Worm (Caenorhabditis elegans): ENCODE measurements around the gene nhr-211.

Gene nhr-211

DNA sequence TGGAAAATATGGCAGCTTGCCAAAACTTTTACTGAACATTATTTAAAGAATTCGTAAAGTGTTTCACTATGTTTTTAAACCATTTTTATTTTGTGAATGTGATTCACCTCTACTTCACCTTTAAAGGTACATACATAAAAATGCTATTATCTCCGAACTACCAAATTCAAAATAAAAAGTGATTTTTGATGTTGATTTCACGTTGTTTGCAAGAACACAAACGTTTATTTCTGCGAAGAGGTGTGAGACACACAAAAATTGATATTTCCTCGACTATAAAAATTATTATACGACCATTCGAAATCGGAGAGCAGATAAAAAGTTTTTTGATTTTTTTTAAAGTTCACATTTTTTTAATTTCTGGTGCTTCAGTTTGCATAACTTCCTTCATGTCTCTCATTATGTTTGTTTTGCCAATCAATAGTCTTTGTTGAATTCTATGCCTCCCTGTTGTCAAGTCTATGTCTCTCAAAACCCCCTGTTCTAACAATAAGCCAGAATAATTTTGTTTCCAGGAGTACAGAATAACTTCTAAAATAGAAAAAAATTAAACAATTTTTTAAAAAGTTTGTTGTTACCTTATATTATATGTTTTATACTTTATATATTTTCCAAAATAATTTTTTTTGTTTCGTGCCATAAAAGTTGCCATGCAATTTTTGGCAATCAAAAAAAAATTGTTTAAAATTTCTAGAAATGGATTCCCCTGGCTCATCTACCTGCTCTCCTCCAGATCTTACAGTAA, 35.9 kb upstream of the nhr-211 start, which contains the start of gene nhr-123:
TSS of gene nhr-123 (plus strand) at position 695 of the 745 bp plus-strand sequence.
- TF ChIP-seq flt-1 (GFP tag; IDR thresholded peaks at IDR 0.05), result no peak

DNA sequence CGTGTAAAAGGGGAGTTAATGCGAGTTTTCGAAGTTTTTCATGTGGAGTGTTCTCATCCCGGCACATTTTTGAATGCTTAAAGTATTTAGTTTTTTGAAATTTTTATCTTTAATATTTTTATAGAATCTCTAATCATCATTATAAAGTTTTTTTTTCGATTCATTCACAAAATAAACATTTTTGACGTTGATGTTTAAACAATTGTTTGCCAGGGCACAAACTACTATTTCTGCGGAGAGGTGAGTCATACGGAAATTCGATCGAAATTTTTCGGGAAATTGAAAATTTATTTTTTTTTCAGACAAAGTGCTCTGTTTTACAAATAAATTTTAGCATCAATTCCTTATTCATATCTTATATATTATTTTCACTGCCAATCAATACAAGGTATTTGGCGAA, 33.2 kb upstream of the nhr-211 start, which contains the start of gene nhr-98:
TSS of gene nhr-98 (plus strand) at position 301 of the 400 bp plus-strand sequence.
- TF ChIP-seq hnd-1 (tag; optimal IDR thresholded peaks at IDR 0.05) (no peak), F13C5.2 (tag; optimal IDR thresholded peaks at IDR 0.05) (no peak), ceh-13 (GFP tag; optimal IDR thresholded peaks at IDR 0.05) (no peak), tra-4 (tag; optimal IDR thresholded peaks at IDR 0.05) (no peak), sea-1 (GFP tag; conservative IDR thresholded peaks at IDR 0.05) (no peak), B0310.2 (tag; optimal IDR thresholded peaks at IDR 0.05) (no peak), flt-1 (GFP tag; IDR thresholded peaks at IDR 0.05) (no peak), aly-1 (tag; optimal IDR thresholded peaks at IDR 0.05) (no peak), tbx-11 (GFP tag; IDR thresholded peaks at IDR 0.05) (no peak), scrt-1 (GFP tag; IDR thresholded peaks at IDR 0.05) (no peak), tbx-37 (GFP tag; conservative IDR thresholded peaks at IDR 0.05) (no peak), hmbx-1 (tag; optimal IDR thresholded peaks at IDR 0.05) (no peak)

DNA sequence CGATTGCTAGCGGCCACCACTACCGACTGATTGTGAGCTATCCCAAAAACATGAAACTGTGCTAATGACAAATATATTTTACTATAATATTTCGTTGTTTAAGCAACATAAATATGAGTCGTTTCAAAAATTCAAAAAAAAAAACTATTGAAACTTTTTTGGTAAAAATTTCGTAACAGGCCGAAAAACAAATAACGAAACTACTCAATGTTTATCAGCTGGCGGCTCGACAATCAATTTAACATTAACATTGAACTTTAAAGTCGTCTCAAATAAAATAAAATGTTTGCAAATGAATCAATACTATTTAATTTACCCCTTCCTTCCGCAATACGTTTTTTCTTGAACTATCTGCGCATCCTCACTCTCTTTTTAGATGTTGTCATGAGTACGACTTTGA, 28.9 kb upstream of the nhr-211 start:
- no peak for TF ChIP-seq flt-1 (GFP tag; IDR thresholded peaks at IDR 0.05)
- TF ChIP-seq ets-7 (tag; optimal IDR thresholded peaks at IDR 0.05), result no peak
- TF ChIP-seq ceh-13 (GFP tag; optimal IDR thresholded peaks at IDR 0.05), result no peak
- TF ChIP-seq tra-4 (tag; optimal IDR thresholded peaks at IDR 0.05), result no peak
- no peak for TF ChIP-seq pes-1 (GFP tag; IDR thresholded peaks at IDR 0.05)
- no peak for TF ChIP-seq hnd-1 (tag; optimal IDR thresholded peaks at IDR 0.05)
- no peak for TF ChIP-seq aly-1 (tag; optimal IDR thresholded peaks at IDR 0.05)

DNA sequence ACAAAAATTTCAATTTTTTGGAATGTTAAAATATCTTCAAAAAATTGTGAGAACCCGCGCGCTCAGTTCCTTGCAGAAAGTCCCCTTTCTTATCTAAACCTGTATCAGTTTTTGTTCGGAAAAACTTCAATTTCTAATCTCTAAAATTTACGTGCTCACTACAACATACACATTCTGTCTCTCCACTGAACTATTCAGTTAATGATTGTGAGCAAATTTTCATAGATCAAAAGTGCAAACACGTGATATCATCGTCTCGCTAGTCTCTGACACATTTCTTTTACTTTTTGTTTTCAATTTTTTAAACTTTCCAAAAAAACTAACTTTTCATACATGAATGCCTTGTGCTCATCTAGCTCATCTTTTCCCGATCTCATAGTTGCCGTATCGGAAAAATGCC, 27.3 kb upstream of the nhr-211 start, which contains the start of gene nhr-203:
TSS of gene nhr-203 (plus strand) at position 332 of the 400 bp plus-strand sequence.
- TF ChIP-seq B0310.2 (tag; optimal IDR thresholded peaks at IDR 0.05) (no peak), pes-1 (GFP tag; IDR thresholded peaks at IDR 0.05) (no peak), hmbx-1 (tag; optimal IDR thresholded peaks at IDR 0.05) (no peak), hmg-4 (GFP tag; optimal IDR thresholded peaks at IDR 0.05) (no peak), aly-1 (tag; optimal IDR thresholded peaks at IDR 0.05) (no peak), flt-1 (GFP tag; IDR thresholded peaks at IDR 0.05) (no peak), scrt-1 (GFP tag; IDR thresholded peaks at IDR 0.05) (no peak), ceh-13 (GFP tag; optimal IDR thresholded peaks at IDR 0.05) (no peak), ama-1 (optimal IDR thresholded peaks at IDR 0.05) (no peak), ets-7 (tag; optimal IDR thresholded peaks at IDR 0.05) (no peak), tbx-37 (GFP tag; conservative IDR thresholded peaks at IDR 0.05) (no peak), tbx-11 (GFP tag; IDR thresholded peaks at IDR 0.05) (no peak), sea-1 (GFP tag; conservative IDR thresholded peaks at IDR 0.05) (no peak), F13C5.2 (tag; optimal IDR thresholded peaks at IDR 0.05) (no peak), ceh-36 (tag; optimal IDR thresholded peaks at IDR 0.05) (no peak), tra-4 (tag; optimal IDR thresholded peaks at IDR 0.05) (no peak)

DNA sequence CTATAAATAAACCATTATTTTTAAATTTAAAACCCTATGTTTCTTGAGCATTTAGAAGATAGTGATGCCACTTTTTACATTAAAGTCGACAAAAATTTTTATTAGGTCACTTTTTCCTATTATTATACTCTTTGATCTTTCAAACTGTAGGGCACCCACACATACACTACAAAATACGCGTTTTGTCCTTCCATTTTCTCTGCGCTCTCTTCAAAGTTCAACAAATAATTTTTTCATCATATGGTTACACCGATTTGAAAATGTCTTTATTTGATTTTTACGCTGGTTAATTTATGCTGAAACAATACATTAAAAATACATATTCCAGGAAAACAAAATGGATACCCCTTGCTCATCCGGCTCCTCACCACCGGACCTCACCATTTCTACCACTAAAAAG, 24.5 kb upstream of the nhr-211 start, which contains the start of gene nhr-202:
TSS of gene nhr-202 (plus strand) at position 326 of the 400 bp plus-strand sequence.
- TF ChIP-seq ceh-13 (GFP tag; optimal IDR thresholded peaks at IDR 0.05) (no peak), F13C5.2 (tag; optimal IDR thresholded peaks at IDR 0.05) (no peak), tbx-37 (GFP tag; conservative IDR thresholded peaks at IDR 0.05) (no peak), tra-4 (tag; optimal IDR thresholded peaks at IDR 0.05) (no peak), pes-1 (GFP tag; IDR thresholded peaks at IDR 0.05) (no peak), ama-1 (optimal IDR thresholded peaks at IDR 0.05) (no peak), hmg-4 (GFP tag; optimal IDR thresholded peaks at IDR 0.05) (no peak), aly-1 (tag; optimal IDR thresholded peaks at IDR 0.05) (no peak), B0310.2 (tag; optimal IDR thresholded peaks at IDR 0.05) (no peak)

DNA sequence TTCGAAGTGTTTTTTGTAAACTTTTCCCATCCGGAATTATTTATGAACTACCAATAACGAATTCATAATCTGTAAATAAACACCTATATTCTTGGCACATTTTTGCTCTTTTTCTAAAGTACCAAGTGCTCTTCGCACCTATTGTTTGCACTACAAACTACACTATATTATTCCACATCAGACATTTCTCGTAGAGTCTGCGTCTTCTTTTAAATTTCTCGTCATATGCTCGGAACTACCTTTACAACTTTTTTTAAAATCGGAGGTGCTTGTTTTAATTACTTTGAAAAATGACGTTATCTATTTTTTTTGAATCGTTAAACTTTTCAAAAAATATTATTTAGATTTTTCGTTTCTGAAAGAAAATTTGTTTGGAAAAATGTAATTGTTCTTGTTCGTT, 22.0 kb upstream of the nhr-211 start, which contains the start of gene nhr-201:
TSS of gene nhr-201 (plus strand) at position 29 of the 400 bp plus-strand sequence.
- no peak for TF ChIP-seq ceh-36 (tag; optimal IDR thresholded peaks at IDR 0.05)
- no peak for TF ChIP-seq hmbx-1 (tag; optimal IDR thresholded peaks at IDR 0.05)
- no peak for TF ChIP-seq ceh-13 (GFP tag; optimal IDR thresholded peaks at IDR 0.05)
- no peak for TF ChIP-seq flt-1 (GFP tag; IDR thresholded peaks at IDR 0.05)
- no peak for TF ChIP-seq F13C5.2 (tag; optimal IDR thresholded peaks at IDR 0.05)
- no peak for TF ChIP-seq hnd-1 (tag; optimal IDR thresholded peaks at IDR 0.05)
- no peak for TF ChIP-seq pes-1 (GFP tag; IDR thresholded peaks at IDR 0.05)
- TF ChIP-seq tra-4 (tag; optimal IDR thresholded peaks at IDR 0.05), result no peak
- no peak for TF ChIP-seq sea-1 (GFP tag; conservative IDR thresholded peaks at IDR 0.05)
- TF ChIP-seq aly-1 (tag; optimal IDR thresholded peaks at IDR 0.05), result no peak
- no peak for TF ChIP-seq ets-7 (tag; optimal IDR thresholded peaks at IDR 0.05)
- TF ChIP-seq hmg-4 (GFP tag; optimal IDR thresholded peaks at IDR 0.05), result no peak
- no peak for TF ChIP-seq ama-1 (optimal IDR thresholded peaks at IDR 0.05)
- no peak for TF ChIP-seq scrt-1 (GFP tag; IDR thresholded peaks at IDR 0.05)
- TF ChIP-seq B0310.2 (tag; optimal IDR thresholded peaks at IDR 0.05), result no peak
- TF ChIP-seq tbx-11 (GFP tag; IDR thresholded peaks at IDR 0.05), result no peak
- no peak for TF ChIP-seq tbx-37 (GFP tag; conservative IDR thresholded peaks at IDR 0.05)

DNA sequence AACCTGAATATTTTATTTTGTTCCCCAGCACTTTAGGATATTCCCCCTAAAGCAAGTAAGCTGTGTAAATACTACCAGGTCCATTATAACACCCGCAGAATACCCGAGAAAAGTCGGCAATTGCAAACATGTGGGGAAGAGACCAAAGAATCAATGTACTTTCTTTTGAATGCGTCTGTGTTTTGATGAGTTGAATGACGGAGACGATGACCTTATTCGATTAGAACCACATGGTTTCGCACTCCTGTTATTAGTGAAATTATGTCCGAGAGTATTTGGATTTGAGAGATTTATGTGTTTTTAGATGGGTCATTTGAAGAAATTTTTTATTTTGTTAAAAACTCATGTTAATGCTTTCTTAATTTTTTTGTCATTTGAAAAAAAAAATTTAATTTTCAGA, 21.4 kb upstream of the nhr-211 start:
- TF ChIP-seq F13C5.2 (tag; optimal IDR thresholded peaks at IDR 0.05) (no peak), ets-7 (tag; optimal IDR thresholded peaks at IDR 0.05) (no peak), ceh-36 (tag; optimal IDR thresholded peaks at IDR 0.05) (no peak), hmg-4 (GFP tag; optimal IDR thresholded peaks at IDR 0.05) (no peak), tbx-11 (GFP tag; IDR thresholded peaks at IDR 0.05) (no peak), sea-1 (GFP tag; conservative IDR thresholded peaks at IDR 0.05) (no peak), tra-4 (tag; optimal IDR thresholded peaks at IDR 0.05) (no peak), flt-1 (GFP tag; IDR thresholded peaks at IDR 0.05) (no peak), B0310.2 (tag; optimal IDR thresholded peaks at IDR 0.05) (no peak), hmbx-1 (tag; optimal IDR thresholded peaks at IDR 0.05) (no peak), aly-1 (tag; optimal IDR thresholded peaks at IDR 0.05) (no peak), tbx-37 (GFP tag; conservative IDR thresholded peaks at IDR 0.05) (no peak), hnd-1 (tag; optimal IDR thresholded peaks at IDR 0.05) (no peak), ceh-13 (GFP tag; optimal IDR thresholded peaks at IDR 0.05) (no peak), ama-1 (optimal IDR thresholded peaks at IDR 0.05) (no peak), pes-1 (GFP tag; IDR thresholded peaks at IDR 0.05) (no peak), scrt-1 (GFP tag; IDR thresholded peaks at IDR 0.05) (no peak)

All from whole organism, early embryonic.